Worm (Caenorhabditis elegans): ENCODE results near the gene Y94H6A.2.
A peak's percentile ranks its signal among the peaks of the same experiment; 100 is the strongest.

Y94H6A.2 gene

DNA sequence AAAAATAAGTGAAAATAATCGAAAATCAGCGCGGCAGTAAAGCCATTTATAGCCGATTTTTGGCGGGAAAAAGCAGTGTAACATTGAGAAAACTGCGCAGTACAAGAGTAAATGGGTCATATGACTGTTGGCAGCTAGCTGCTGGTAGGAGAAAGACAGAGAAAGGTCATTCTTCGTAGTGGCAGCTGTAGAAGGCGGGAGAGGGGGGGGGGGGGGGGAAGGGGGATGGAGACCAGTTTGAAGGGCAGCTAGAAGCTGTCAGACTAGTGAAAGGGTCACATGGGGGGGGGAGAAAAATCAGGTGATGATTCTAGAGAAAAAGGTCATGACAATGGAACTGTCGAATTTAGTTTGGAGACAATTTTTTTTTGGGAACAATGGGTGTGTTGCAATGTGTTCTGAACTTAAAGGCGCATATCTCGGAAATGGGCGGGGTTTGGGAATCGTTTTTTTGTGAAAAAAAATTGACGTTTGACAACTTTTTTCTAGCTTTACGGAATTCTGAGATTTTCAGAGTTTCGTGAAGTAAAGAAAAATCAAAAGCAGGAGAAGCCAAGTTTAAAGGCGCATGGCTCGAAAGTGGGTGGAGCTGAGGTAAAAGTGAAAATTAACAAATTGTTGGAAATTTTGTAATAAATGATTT is 42.2 kb downstream of the Y94H6A.2 start:
- TF ChIP-seq lin-39 (tag; optimal IDR thresholded peaks at IDR 0.05) (no peak), mbf-1 (tag; optimal IDR thresholded peaks at IDR 0.05) (no peak), ama-1 (optimal IDR thresholded peaks at IDR 0.05) (no peak), Y55F3AM.14 (GFP tag; optimal IDR thresholded peaks at IDR 0.05) (peak; percentile 74), fos-1 (tag; optimal IDR thresholded peaks at IDR 0.05) (no peak), nhr-21 (tag; optimal IDR thresholded peaks at IDR 0.05) (no peak), sem-4 (tag; optimal IDR thresholded peaks at IDR 0.05) (no peak), nhr-129 (tag; optimal IDR thresholded peaks at IDR 0.05) (no peak), R02D3.7 (tag; optimal IDR thresholded peaks at IDR 0.05) (no peak), nhr-11 (tag; optimal IDR thresholded peaks at IDR 0.05) (no peak), blmp-1 (tag; optimal IDR thresholded peaks at IDR 0.05; ENCODE audit: insufficient read depth) (peak; percentile 47), nhr-12 (tag; optimal IDR thresholded peaks at IDR 0.05) (no peak), ztf-11 (tag; optimal IDR thresholded peaks at IDR 0.05) (no peak), mdl-1 (tag; optimal IDR thresholded peaks at IDR 0.05) (no peak), gmeb-1 (tag; optimal IDR thresholded peaks at IDR 0.05) (no peak), nhr-237 (tag; optimal IDR thresholded peaks at IDR 0.05) (no peak), lin-13 (GFP tag; optimal IDR thresholded peaks at IDR 0.05) (no peak), sma-9 (GFP tag; optimal IDR thresholded peaks at IDR 0.05) (no peak), sma-9 (tag; optimal IDR thresholded peaks at IDR 0.05) (no peak), elt-3 (tag; optimal IDR thresholded peaks at IDR 0.05) (no peak), nhr-77 (tag; optimal IDR thresholded peaks at IDR 0.05) (no peak), peb-1 (tag; optimal IDR thresholded peaks at IDR 0.05) (no peak), ceh-16 (tag; optimal IDR thresholded peaks at IDR 0.05) (no peak), alr-1 (tag; optimal IDR thresholded peaks at IDR 0.05) (no peak), nhr-25 (tag; optimal IDR thresholded peaks at IDR 0.05) (peak; percentile 56), aly-2 (tag; optimal IDR thresholded peaks at IDR 0.05) (no peak), mab-5 (tag; optimal IDR thresholded peaks at IDR 0.05) (no peak)

DNA sequence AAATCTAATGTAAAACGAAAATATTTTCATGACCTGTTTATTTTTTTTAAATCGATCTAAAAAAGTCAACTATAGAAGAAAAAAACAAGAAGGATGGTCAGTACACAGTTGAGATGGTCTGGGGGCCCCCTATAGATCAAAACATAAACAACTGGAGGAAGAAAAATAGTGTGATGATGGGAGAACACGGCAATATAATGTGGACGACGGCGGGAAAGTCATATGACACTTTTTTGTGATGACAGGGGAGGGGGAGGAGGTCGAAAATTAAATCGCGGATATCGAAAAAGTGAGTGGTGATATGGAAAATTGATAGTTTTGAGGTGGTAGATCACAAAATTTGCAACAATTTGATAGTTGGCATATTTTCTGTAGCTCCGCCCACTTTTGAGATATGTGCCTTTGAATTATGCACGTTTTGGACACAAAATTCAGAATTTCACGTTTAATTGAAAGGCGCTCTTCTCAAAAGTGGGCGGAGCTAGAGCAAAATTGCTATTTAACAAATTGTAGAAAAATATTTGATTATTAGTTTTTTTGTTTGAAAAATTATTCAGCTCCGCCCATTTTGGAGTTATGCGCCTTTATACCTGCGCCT is 43.4 kb downstream of the Y94H6A.2 start:
- TF ChIP-seq egl-27 (tag; optimal IDR thresholded peaks at IDR 0.05): no peak
- no peak for TF ChIP-seq skn-1 (tag; optimal IDR thresholded peaks at IDR 0.05)
- TF ChIP-seq nhr-10 (tag; optimal IDR thresholded peaks at IDR 0.05): no peak
- TF ChIP-seq ztf-1 (GFP tag; conservative IDR thresholded peaks at IDR 0.05): no peak
- TF ChIP-seq alr-1 (tag; optimal IDR thresholded peaks at IDR 0.05): no peak
- no peak for TF ChIP-seq elt-1 (tag; optimal IDR thresholded peaks at IDR 0.05)
- no peak for TF ChIP-seq R02D3.7 (tag; optimal IDR thresholded peaks at IDR 0.05)
- TF ChIP-seq snpc-4 (tag; optimal IDR thresholded peaks at IDR 0.05): no peak
- no peak for TF ChIP-seq elt-3 (tag; optimal IDR thresholded peaks at IDR 0.05)
- TF ChIP-seq nhr-129 (tag; optimal IDR thresholded peaks at IDR 0.05): peak; percentile 68
- no peak for TF ChIP-seq nhr-6 (tag; optimal IDR thresholded peaks at IDR 0.05)
- no peak for TF ChIP-seq unc-39 (tag; optimal IDR thresholded peaks at IDR 0.05)
- TF ChIP-seq lin-13 (GFP tag; optimal IDR thresholded peaks at IDR 0.05): peak; percentile 15
- TF ChIP-seq peb-1 (tag; optimal IDR thresholded peaks at IDR 0.05): no peak
- TF ChIP-seq sma-9 (GFP tag; optimal IDR thresholded peaks at IDR 0.05): peak; percentile 35
- no peak for TF ChIP-seq sma-9 (tag; optimal IDR thresholded peaks at IDR 0.05)
- TF ChIP-seq nhr-25 (tag; optimal IDR thresholded peaks at IDR 0.05): peak; percentile 35
- no peak for TF ChIP-seq lin-11 (tag; optimal IDR thresholded peaks at IDR 0.05)
- no peak for TF ChIP-seq sem-4 (tag; optimal IDR thresholded peaks at IDR 0.05)
- no peak for TF ChIP-seq aly-2 (tag; optimal IDR thresholded peaks at IDR 0.05)
- TF ChIP-seq lsy-2 (tag; optimal IDR thresholded peaks at IDR 0.05): peak in 1 of 2 experiments; percentile 29
- no peak for TF ChIP-seq crh-2 (tag; optimal IDR thresholded peaks at IDR 0.05)
- TF ChIP-seq blmp-1 (tag; optimal IDR thresholded peaks at IDR 0.05; ENCODE audit: insufficient read depth): no peak
- TF ChIP-seq nhr-23 (tag; optimal IDR thresholded peaks at IDR 0.05): no peak
- no peak for TF ChIP-seq nhr-12 (tag; optimal IDR thresholded peaks at IDR 0.05)
- TF ChIP-seq dmd-4 (tag; optimal IDR thresholded peaks at IDR 0.05): no peak

DNA sequence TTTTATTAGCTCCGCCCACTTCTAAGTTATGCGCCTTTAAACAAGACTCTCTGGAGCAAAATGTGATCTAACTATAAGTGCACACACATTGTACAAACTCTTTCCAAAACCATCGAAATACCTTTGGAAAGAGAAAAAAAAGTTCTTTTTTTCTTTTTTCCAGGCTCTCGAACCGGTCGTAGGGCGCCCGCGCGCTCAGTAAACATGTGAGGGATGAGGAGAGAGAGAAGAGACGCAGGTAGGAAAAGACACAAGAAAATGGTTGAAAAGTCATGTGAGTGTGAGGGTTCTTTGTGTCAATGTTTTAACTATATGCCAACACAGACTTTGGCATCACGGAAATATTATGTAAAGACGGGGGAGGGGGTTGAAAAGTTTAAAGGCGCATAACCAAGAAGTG is 44.4 kb downstream of the Y94H6A.2 start:
- TF ChIP-seq aly-2 (tag; optimal IDR thresholded peaks at IDR 0.05) (no peak), sem-4 (tag; optimal IDR thresholded peaks at IDR 0.05) (peak; percentile 39), blmp-1 (tag; optimal IDR thresholded peaks at IDR 0.05; ENCODE audit: insufficient read depth) (peak; percentile 23), mdl-1 (tag; optimal IDR thresholded peaks at IDR 0.05) (peak in 1 of 2 experiments; percentile 34), zag-1 (tag; optimal IDR thresholded peaks at IDR 0.05) (no peak), skn-1 (tag; optimal IDR thresholded peaks at IDR 0.05) (no peak), lsy-2 (tag; optimal IDR thresholded peaks at IDR 0.05) (peak in 1 of 2 experiments; percentile 82), fos-1 (tag; optimal IDR thresholded peaks at IDR 0.05) (peak; percentile 59), gmeb-1 (tag; optimal IDR thresholded peaks at IDR 0.05) (peak; percentile 72), nhr-25 (tag; optimal IDR thresholded peaks at IDR 0.05) (peak; percentile 91), nhr-6 (tag; optimal IDR thresholded peaks at IDR 0.05) (peak; percentile 57), F13H6.1 (tag; optimal IDR thresholded peaks at IDR 0.05) (peak; percentile 91), unc-39 (tag; optimal IDR thresholded peaks at IDR 0.05) (no peak), lin-11 (tag; optimal IDR thresholded peaks at IDR 0.05) (no peak), nhr-11 (tag; optimal IDR thresholded peaks at IDR 0.05) (no peak), ztf-11 (tag; optimal IDR thresholded peaks at IDR 0.05) (no peak), snpc-4 (tag; optimal IDR thresholded peaks at IDR 0.05) (peak; percentile 7), unc-55 (GFP tag; optimal IDR thresholded peaks at IDR 0.05) (peak; percentile 19), ama-1 (optimal IDR thresholded peaks at IDR 0.05) (peak; percentile 84), crh-2 (tag; optimal IDR thresholded peaks at IDR 0.05) (peak; percentile 88), egl-27 (tag; optimal IDR thresholded peaks at IDR 0.05) (peak; percentile 36), ZK546.5 (tag; optimal IDR thresholded peaks at IDR 0.05) (no peak), lin-39 (tag; optimal IDR thresholded peaks at IDR 0.05) (no peak), Y55F3AM.14 (GFP tag; optimal IDR thresholded peaks at IDR 0.05) (peak; percentile 16), mbf-1 (tag; optimal IDR thresholded peaks at IDR 0.05) (no peak), nhr-129 (tag; optimal IDR thresholded peaks at IDR 0.05) (peak; percentile 84), lin-13 (GFP tag; optimal IDR thresholded peaks at IDR 0.05) (peak; percentile 79), nhr-10 (tag; optimal IDR thresholded peaks at IDR 0.05) (no peak), mab-5 (tag; optimal IDR thresholded peaks at IDR 0.05) (peak; percentile 20), dmd-4 (tag; optimal IDR thresholded peaks at IDR 0.05) (no peak)
